Worm (Caenorhabditis elegans) whole organism, L2 larva: Measurements from ENCODE around the gene C43H6.4.

ENCODE experiments used
- C34F6.9 ChIP-seq: fragments of 150-350 bp; optimal IDR thresholded peaks from 2 replicates; lab custom pipeline; 2014; ENCODE audit warnings: missing biosample characterization, missing genetic modification characterization
- F13H6.1 ChIP-seq: sonication (generic microtip); optimal IDR thresholded peaks from 2 replicates; lab custom pipeline; 2016; ENCODE audit warnings: missing genetic modification characterization, missing compliant biosample characterization
- R02D3.7 ChIP-seq: fragments of 150-350 bp; optimal IDR thresholded peaks from 2 replicates; lab custom pipeline; 2014; ENCODE audit warnings: missing biosample characterization, missing genetic modification characterization
- alr-1 ChIP-seq: fragments of 150-350 bp; optimal IDR thresholded peaks from 2 replicates; lab custom pipeline; 2014; ENCODE audit warnings: missing biosample characterization, missing genetic modification characterization
- aly-2 ChIP-seq: fragments of 150-350 bp; optimal IDR thresholded peaks from 2 replicates; lab custom pipeline; 2014; ENCODE audit warnings: missing biosample characterization, missing genetic modification characterization
- ceh-16 ChIP-seq: fragments of 150-350 bp; optimal IDR thresholded peaks from 2 replicates; lab custom pipeline; 2014; ENCODE audit warnings: missing biosample characterization, missing genetic modification characterization
- ceh-82 ChIP-seq: fragments of 150-350 bp; optimal IDR thresholded peaks from 2 replicates; lab custom pipeline; 2014; ENCODE audit warnings: missing biosample characterization, missing genetic modification characterization
- crh-2 ChIP-seq: sonication (generic microtip); optimal IDR thresholded peaks from 2 replicates; lab custom pipeline; 2017; ENCODE audit warnings: missing biosample characterization, missing genetic modification characterization
- dmd-4 ChIP-seq: sonication (generic microtip); optimal IDR thresholded peaks from 2 replicates; lab custom pipeline; 2017; ENCODE audit warnings: missing biosample characterization, missing genetic modification characterization
- egl-27 ChIP-seq: sonication (generic microtip); optimal IDR thresholded peaks from 3 replicates; lab custom pipeline; 2017; ENCODE audit warnings: missing biosample characterization, missing genetic modification reagents, missing genetic modification characterization
- elt-1 ChIP-seq: fragments of 150-350 bp; optimal IDR thresholded peaks from 2 replicates; lab custom pipeline; 2014; ENCODE audit warnings: missing biosample characterization, missing genetic modification characterization
- elt-3 ChIP-seq: sonication (generic microtip); optimal IDR thresholded peaks from 2 replicates; lab custom pipeline; 2017; ENCODE audit warnings: missing biosample characterization, missing genetic modification characterization
- fos-1 ChIP-seq: fragments of 150-350 bp; optimal IDR thresholded peaks from 2 replicates; lab custom pipeline; 2014; ENCODE audit warnings: missing biosample characterization, missing genetic modification characterization
- gmeb-1 ChIP-seq: fragments of 150-350 bp; optimal IDR thresholded peaks from 2 replicates; lab custom pipeline; 2014; ENCODE audit warnings: missing biosample characterization, missing genetic modification characterization
- lin-11 ChIP-seq: fragments of 150-350 bp; sonication (generic microtip); optimal IDR thresholded peaks from 2 replicates; lab custom pipeline; 2014; ENCODE audit warnings: missing biosample characterization, missing genetic modification characterization, inconsistent platforms, mixed read lengths
- lin-13 ChIP-seq: fragments of 150-350 bp; optimal IDR thresholded peaks from 2 replicates; lab custom pipeline; 2014; ENCODE audit warnings: missing biosample characterization, missing genetic modification reagents, missing genetic modification characterization
- lsy-2 ChIP-seq, 2 experiments: fragments of 150-350 bp in 1 of 2; sonication (generic microtip) in 1 of 2; optimal IDR thresholded peaks; 2 replicates each; lab custom pipeline; 2014 to 2017; ENCODE audit warnings: missing biosample characterization in 2 of 2, missing genetic modification characterization in 2 of 2
- mab-5 ChIP-seq: fragments of 150-350 bp; optimal IDR thresholded peaks from 2 replicates; lab custom pipeline; 2014; ENCODE audit warnings: missing biosample characterization, missing genetic modification characterization
- mbf-1 ChIP-seq: sonication (generic microtip); optimal IDR thresholded peaks from 2 replicates; lab custom pipeline; 2017; ENCODE audit warnings: missing biosample characterization, missing genetic modification characterization
- mdl-1 ChIP-seq, 2 experiments: fragments of 150-350 bp in 1 of 2; sonication (generic microtip) in 1 of 2; optimal IDR thresholded peaks; 2 replicates each; lab custom pipeline; 2017; ENCODE audit warnings: missing biosample characterization in 2 of 2, missing genetic modification characterization in 2 of 2
- nhr-11 ChIP-seq: fragments of 150-350 bp; optimal IDR thresholded peaks from 2 replicates; lab custom pipeline; 2014; ENCODE audit warnings: missing biosample characterization, missing genetic modification characterization
- nhr-129 ChIP-seq: fragments of 150-350 bp; optimal IDR thresholded peaks from 2 replicates; lab custom pipeline; 2014; ENCODE audit warnings: missing biosample characterization, missing genetic modification characterization
- nhr-23 ChIP-seq: fragments of 150-350 bp; optimal IDR thresholded peaks from 2 replicates; lab custom pipeline; 2014; ENCODE audit warnings: missing biosample characterization, missing genetic modification reagents, missing genetic modification characterization
- nhr-237 ChIP-seq: fragments of 150-350 bp; optimal IDR thresholded peaks from 2 replicates; lab custom pipeline; 2014; ENCODE audit warnings: missing biosample characterization, missing genetic modification characterization
- nhr-25 ChIP-seq: fragments of 150-350 bp; sonication (generic microtip); optimal IDR thresholded peaks from 3 replicates; lab custom pipeline; 2014; ENCODE audit warnings: missing biosample characterization, missing genetic modification characterization
- nhr-6 ChIP-seq: fragments of 150-350 bp; optimal IDR thresholded peaks from 2 replicates; lab custom pipeline; 2014; ENCODE audit warnings: missing biosample characterization, missing genetic modification characterization
- nhr-77 ChIP-seq: fragments of 150-350 bp; optimal IDR thresholded peaks from 2 replicates; lab custom pipeline; 2014; ENCODE audit warnings: missing biosample characterization, missing genetic modification characterization
- sem-4 ChIP-seq: fragments of 150-350 bp; optimal IDR thresholded peaks from 2 replicates; lab custom pipeline; 2014; ENCODE audit warnings: missing biosample characterization, missing genetic modification reagents, missing genetic modification characterization
- skn-1 ChIP-seq: sonication (generic microtip); optimal IDR thresholded peaks from 2 replicates; lab custom pipeline; 2017; ENCODE audit warnings: missing biosample characterization, missing genetic modification characterization
- sma-3 ChIP-seq: sonication (generic microtip); optimal IDR thresholded peaks from 2 replicates; lab custom pipeline; 2016; ENCODE audit warnings: missing genetic modification reagents, missing genetic modification characterization, missing compliant biosample characterization
- sma-9 ChIP-seq, 2 experiments: fragments of 150-350 bp in 1 of 2; sonication (generic microtip) in 1 of 2; optimal IDR thresholded peaks; 2 replicates each; lab custom pipeline; 2014 to 2016; ENCODE audit warnings: missing genetic modification characterization in 2 of 2, mild to moderate bottlenecking in 1 of 2, missing biosample characterization in 1 of 2, missing compliant biosample characterization in 1 of 2, missing genetic modification reagents in 1 of 2, moderate library complexity in 1 of 2
- snpc-4 ChIP-seq: fragments of 150-350 bp; optimal IDR thresholded peaks from 2 replicates; lab custom pipeline; 2014; ENCODE audit warnings: missing biosample characterization, missing genetic modification characterization
- unc-55 ChIP-seq: fragments of 150-350 bp; sonication (generic microtip); optimal IDR thresholded peaks from 3 replicates; lab custom pipeline; 2014; ENCODE audit warnings: missing biosample characterization, missing genetic modification reagents, missing genetic modification characterization
- unc-62 ChIP-seq: fragments of 150-350 bp; optimal IDR thresholded peaks from 2 replicates; lab custom pipeline; 2014; ENCODE audit warnings: missing biosample characterization, missing genetic modification reagents, missing genetic modification characterization
- zag-1 ChIP-seq: fragments of 150-350 bp; optimal IDR thresholded peaks from 2 replicates; lab custom pipeline; 2014; ENCODE audit warnings: missing biosample characterization, missing genetic modification characterization
- ztf-1 ChIP-seq: fragments of 200-800 bp; sonication (Bioruptor generic); conservative IDR thresholded peaks from 2 replicates; pipeline ENCODE4 v1.3.6; 2022; ENCODE audit warnings: missing genetic modification characterization, missing compliant biosample characterization
- ztf-11 ChIP-seq: sonication (generic microtip); optimal IDR thresholded peaks from 2 replicates; lab custom pipeline; 2017; ENCODE audit warnings: missing biosample characterization, missing genetic modification characterization

The C43H6.4 gene

DNA sequence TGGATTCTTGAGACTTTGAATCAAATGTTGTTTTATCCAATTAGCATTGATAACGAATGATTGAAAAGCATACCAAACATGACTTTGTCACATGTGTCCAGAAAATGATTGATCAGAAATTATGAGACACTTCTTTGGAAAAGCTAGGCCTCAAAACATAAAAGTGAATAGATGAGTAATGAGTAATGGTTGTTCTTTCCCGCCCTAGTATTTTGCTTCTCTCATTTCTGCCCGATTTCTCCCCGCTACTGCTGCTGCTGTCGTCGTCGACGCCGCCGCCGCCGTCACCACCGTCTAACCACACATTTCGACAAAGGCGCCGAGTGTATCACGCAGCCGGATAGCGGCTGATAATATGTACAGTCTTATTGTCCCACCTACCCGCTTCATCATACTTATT lies 18.4 kb upstream of the C43H6.4 start, which contains the start of gene F47G3.1:
Gene F47G3.1, plus strand, starts transcription at position 301 of the 400 bp plus-strand sequence.
- TF ChIP-seq nhr-11 (tag; lab: Kevin White, UChicago) = no peak
- no peak for TF ChIP-seq alr-1 (tag; lab: Kevin White, UChicago)
- TF ChIP-seq elt-1 (tag; lab: Kevin White, UChicago) = no peak
- TF ChIP-seq mdl-1 (tag; optimal IDR thresholded peaks at IDR 0.05; lab: Kevin White, UChicago) = no peak
- TF ChIP-seq unc-62 (GFP tag; lab: Kevin White, UChicago) = no peak
- TF ChIP-seq sma-3 = no peak

DNA sequence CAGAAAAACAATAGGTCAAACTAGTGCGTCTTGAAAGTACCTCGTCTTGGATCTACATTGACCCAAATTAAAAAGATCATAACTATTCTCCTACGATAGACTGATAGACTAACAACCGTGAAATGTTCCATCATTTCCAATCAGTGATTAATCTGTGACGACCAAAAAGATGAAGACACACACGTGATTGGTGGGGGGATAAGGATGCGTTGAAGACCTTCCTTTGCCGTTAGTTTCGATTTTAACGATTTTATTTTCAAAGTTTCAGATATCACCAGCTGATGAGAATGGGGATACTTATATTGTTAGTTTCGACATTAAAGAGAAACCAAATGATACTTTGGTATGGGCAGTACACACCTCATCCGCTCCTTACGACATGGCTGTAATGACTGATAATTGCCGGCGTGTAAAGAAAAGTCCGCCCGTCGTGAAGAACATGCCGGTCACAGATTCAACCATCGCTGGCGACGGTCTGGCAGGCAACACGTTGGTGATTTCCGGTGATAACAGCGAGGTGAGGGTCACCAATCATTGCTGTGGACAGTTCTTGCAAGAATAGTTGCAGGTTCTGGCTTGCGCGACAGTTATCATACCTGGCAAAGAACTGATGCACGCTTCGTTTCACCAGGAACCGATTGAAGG lies 16.8 kb upstream of the C43H6.4 start:
- TF ChIP-seq F13H6.1 (tag; lab: Kevin White, UChicago) (no peak), sma-9 (GFP tag; optimal IDR thresholded peaks at IDR 0.05; lab: Kevin White, UChicago) (peak; percentile 51), sma-9 (tag; optimal IDR thresholded peaks at IDR 0.05; lab: Kevin White, UChicago) (no peak), sma-3 (peak; percentile 8)

DNA sequence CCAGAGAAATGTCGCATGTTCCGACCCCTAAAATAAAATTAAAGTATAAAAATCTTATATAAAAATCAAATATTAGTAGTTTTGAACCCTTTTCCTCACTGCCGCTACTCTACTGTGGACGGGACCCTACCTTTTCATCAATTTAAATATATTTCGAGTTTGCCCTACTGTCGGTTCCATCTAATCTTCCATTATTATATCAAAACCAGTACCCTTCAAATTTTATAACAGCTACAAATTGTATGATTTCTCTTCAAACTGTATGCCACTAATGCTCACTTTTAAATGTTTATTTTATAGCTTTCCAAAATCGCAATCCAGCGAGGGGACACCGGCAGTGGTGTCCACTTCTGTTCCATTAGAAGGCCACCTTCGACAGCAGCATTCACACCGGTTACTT lies 8.8 kb upstream of the C43H6.4 start, which contains the start of gene C43H6.6:
Gene C43H6.6, plus strand, starts transcription at position 301 of the 400 bp plus-strand sequence.
- TF ChIP-seq elt-1 (tag; lab: Kevin White, UChicago) = no peak
- no peak for TF ChIP-seq aly-2 (tag; lab: Kevin White, UChicago)
- no peak for TF ChIP-seq ztf-1 (GFP tag; lab: Robert Waterston, UW)
- TF ChIP-seq nhr-237 = no peak
- TF ChIP-seq sma-3 = no peak
- no peak for TF ChIP-seq elt-3 (tag; lab: Kevin White, UChicago)

DNA sequence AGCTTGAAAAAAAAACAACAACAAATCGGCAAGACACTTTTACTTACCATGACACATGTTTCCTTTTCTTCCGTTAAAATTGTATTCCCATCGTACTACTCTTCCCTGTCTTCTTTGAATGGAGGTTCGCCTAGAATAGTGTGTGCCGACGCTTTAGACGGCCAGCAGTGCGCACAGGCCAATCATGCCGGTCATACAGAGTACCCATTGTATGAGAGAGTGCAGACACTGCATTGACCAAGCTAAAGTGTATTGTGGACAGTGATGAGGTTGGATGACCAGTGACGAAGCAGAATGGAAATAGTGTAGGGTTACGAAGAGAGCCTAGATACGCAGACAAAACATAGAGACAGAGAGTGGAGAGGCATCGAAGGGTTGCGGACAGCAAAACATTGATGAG lies 1.9 kb upstream of the C43H6.4 start, which contains the start of gene dhhc-9:
Gene dhhc-9, minus strand, starts transcription at position 154 of the 400 bp plus-strand sequence.
- TF ChIP-seq sma-9 (GFP tag; optimal IDR thresholded peaks at IDR 0.05; lab: Kevin White, UChicago) (peak; percentile 77), sma-9 (tag; optimal IDR thresholded peaks at IDR 0.05; lab: Kevin White, UChicago) (no peak), mab-5 (peak; percentile 15), ztf-11 (tag; lab: Kevin White, UChicago) (no peak), gmeb-1 (tag; lab: Kevin White, UChicago) (peak; percentile 38), F13H6.1 (tag; lab: Kevin White, UChicago) (peak; percentile 86), lsy-2 (tag; optimal IDR thresholded peaks at IDR 0.05; lab: Kevin White, UChicago) (peak in 1 of 2 experiments; percentile 58), mbf-1 (tag; lab: Kevin White, UChicago) (no peak), ceh-82 (no peak), ceh-16 (tag; lab: Kevin White, UChicago) (no peak), nhr-77 (tag; lab: Kevin White, UChicago) (no peak), dmd-4 (no peak), skn-1 (tag; lab: Kevin White, UChicago) (no peak), egl-27 (tag; lab: Kevin White, UChicago) (peak; percentile 28), sem-4 (tag; lab: Kevin White, UChicago) (peak; percentile 22), crh-2 (tag; lab: Kevin White, UChicago) (no peak), unc-55 (GFP tag; lab: Kevin White, UChicago) (peak; percentile 35), lin-13 (GFP tag; lab: Kevin White, UChicago) (no peak), nhr-23 (tag; lab: Kevin White, UChicago) (no peak), R02D3.7 (tag; lab: Kevin White, UChicago) (no peak), C34F6.9 (tag; lab: Kevin White, UChicago) (peak; percentile 49), aly-2 (tag; lab: Kevin White, UChicago) (no peak), fos-1 (tag; lab: Kevin White, UChicago) (peak; percentile 86), lin-11 (tag; lab: Kevin White, UChicago) (peak; percentile 56), snpc-4 (tag; lab: Kevin White, UChicago) (no peak), nhr-129 (tag; lab: Kevin White, UChicago) (peak; percentile 65), nhr-25 (tag; lab: Kevin White, UChicago) (peak; percentile 2), mdl-1 (tag; optimal IDR thresholded peaks at IDR 0.05; lab: Kevin White, UChicago) (peak in 1 of 2 experiments; percentile 24), alr-1 (tag; lab: Kevin White, UChicago) (no peak), sma-3 (peak; percentile 26), nhr-6 (tag; lab: Kevin White, UChicago) (peak; percentile 38), elt-1 (tag; lab: Kevin White, UChicago) (no peak), elt-3 (tag; lab: Kevin White, UChicago) (no peak), zag-1 (tag; lab: Kevin White, UChicago) (no peak), ztf-1 (GFP tag; lab: Robert Waterston, UW) (no peak)
